Worm (Caenorhabditis elegans): ENCODE data around the gene R03C1.1.

DNA sequence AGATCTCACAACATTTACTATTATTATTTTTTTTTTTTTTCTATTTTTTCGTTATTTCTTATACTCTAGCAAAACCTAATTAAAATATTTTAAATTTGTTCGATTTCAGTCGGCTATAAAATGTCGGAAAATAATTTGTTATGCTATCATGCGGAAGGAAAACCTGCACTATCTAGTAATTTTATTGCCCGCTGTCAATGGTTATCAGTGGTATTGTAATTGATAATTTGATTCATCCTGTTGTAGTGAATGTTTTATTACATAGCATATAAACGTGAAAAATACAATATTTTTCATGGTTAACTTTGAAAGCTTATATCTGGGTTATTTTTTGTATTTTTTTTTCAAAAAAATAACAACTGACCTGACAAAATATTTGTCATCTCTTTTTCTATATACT lies 49.1 kb upstream of the R03C1.1 start:
- TF ChIP-seq lin-39 (tag; optimal IDR thresholded peaks at IDR 0.05): no peak
- TF ChIP-seq nhr-11 (tag; optimal IDR thresholded peaks at IDR 0.05): no peak
